Fruit fly (Drosophila melanogaster) Kc167 (cell line): ENCODE results near the gene CG15601.

Experiments used
- Myc ChIP-seq: fragments of >200 bp; optimal IDR thresholded peaks from 2 replicates; lab custom pipeline; 2017; ENCODE audit warnings: missing external identifiers
- Sin3A ChIP-seq: fragments of >200 bp; optimal IDR thresholded peaks from 2 replicates; lab custom pipeline; 2018; ENCODE audit warnings: missing external identifiers
- h ChIP-seq: fragments of >200 bp; optimal IDR thresholded peaks from 3 replicates; lab custom pipeline; 2018; ENCODE audit warnings: missing external identifiers
- insv ChIP-seq: fragments of >200 bp; optimal IDR thresholded peaks from 3 replicates; lab custom pipeline; 2018; ENCODE audit warnings: missing external identifiers
- psq ChIP-seq: fragments of >200 bp; optimal IDR thresholded peaks from 2 replicates; lab custom pipeline; 2017; ENCODE audit warnings: missing external identifiers
- ttk ChIP-seq: sonication (Bioruptor generic); optimal IDR thresholded peaks from 2 replicates; lab custom pipeline; 2017; ENCODE audit warnings: missing external identifiers

Gene CG15601

dm6 chrX:15709984-15710750 lies at the start of gene CG15601, which contains the start of gene CG9281:
Gene CG15601, plus strand, starts transcription at chrX:15710647.
Gene CG9281, minus strand, starts transcription at chrX:15710539.
- TF ChIP-seq h (no peak), Sin3A (lab: Kevin White, UChicago) (no peak), ttk (lab: Kevin White, UChicago) (no peak), insv (lab: Kevin White, UChicago) (no peak), psq (lab: Kevin White, UChicago) (no peak), Myc (no peak)

- no peak for TF ChIP-seq ttk (lab: Kevin White, UChicago)
- no peak for TF ChIP-seq Myc
- no peak for TF ChIP-seq insv (lab: Kevin White, UChicago)
- TF ChIP-seq h = no peak
- no peak for TF ChIP-seq psq (lab: Kevin White, UChicago)
- no peak for TF ChIP-seq Sin3A (lab: Kevin White, UChicago)
Measured at dm6 chrX:15662285-15662684, 48.2 kb upstream of the CG15601 start, which contains the start of gene CG8119. Gene CG8119, plus strand, starts transcription at chrX:15662585.

dm6 chrX:15671026-15671563 lies 39.4 kb upstream of the CG15601 start, which contains the start of gene CG15646:
Gene CG15646, minus strand, starts transcription at chrX:15671029.
- TF ChIP-seq psq (lab: Kevin White, UChicago) (no peak), insv (lab: Kevin White, UChicago) (no peak), Myc (no peak), ttk (lab: Kevin White, UChicago) (no peak), Sin3A (lab: Kevin White, UChicago) (no peak), h (no peak)

DNA sequence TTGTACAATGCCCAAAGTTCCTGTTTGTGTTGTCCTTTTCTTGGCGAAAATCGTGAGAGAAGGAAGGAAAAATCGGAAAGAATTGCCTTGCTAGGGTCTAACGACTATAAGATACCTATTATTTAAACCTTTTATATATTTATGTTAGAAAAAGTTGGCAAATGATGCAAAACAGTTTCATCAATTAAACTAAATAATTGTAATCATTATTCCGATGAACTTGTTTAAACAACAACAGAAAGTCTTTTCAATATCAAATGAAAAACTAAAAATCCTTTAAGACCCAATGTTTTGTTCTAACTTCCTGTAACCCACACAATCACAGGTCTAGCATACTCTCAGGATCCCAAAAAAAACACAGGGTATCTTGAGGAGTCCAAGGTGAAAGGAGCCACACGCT lies 36.1 kb upstream of the CG15601 start:
- TF ChIP-seq h (no peak), Sin3A (lab: Kevin White, UChicago) (no peak), Myc (no peak), psq (lab: Kevin White, UChicago) (no peak), insv (lab: Kevin White, UChicago) (no peak), ttk (lab: Kevin White, UChicago) (no peak)

DNA sequence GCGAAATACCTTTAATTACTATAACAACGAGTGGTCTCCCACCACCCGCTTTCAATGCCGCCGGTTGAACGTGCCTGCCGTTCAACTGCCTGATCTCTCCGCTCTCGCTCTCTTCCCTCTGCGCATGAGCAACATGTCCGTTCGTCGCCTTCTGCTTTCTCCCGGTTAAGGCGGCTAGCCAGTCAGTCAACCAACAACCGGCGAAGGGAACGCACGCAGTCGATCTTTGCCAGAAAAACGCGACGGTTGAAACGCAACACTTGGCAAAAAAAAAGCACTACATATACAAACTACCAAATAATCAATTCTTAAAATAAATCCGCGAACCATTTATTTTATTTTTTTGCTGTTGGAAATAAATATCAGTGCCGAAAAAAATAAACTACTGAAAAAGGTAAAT lies 35.2 kb upstream of the CG15601 start, which contains the start of gene CG12708:
TSS of gene CG12708 (plus strand) at position 183 of the 400 bp plus-strand sequence.
- TF ChIP-seq psq (lab: Kevin White, UChicago) (no peak), insv (lab: Kevin White, UChicago) (no peak), Myc (no peak), h (no peak), Sin3A (lab: Kevin White, UChicago) (no peak), ttk (lab: Kevin White, UChicago) (no peak)

DNA sequence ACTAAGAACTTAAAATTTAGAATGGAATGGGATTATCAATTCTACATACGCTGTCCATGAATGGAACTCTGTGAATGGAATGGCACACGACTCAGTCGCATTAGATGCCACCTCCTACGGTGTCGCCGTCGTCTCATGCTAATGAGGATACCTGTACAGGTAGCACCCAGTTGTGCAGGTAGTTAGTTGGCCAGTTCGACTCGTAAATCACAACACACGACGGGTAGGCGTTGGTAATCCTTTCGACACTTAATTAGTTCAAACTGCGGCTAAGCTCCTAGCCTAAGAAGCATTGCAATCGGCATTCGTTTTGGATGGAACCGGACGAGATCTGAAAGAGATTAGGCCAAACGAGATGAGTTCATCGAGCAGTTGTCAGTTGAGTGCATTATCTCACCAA lies 26.0 kb upstream of the CG15601 start:
- TF ChIP-seq psq (lab: Kevin White, UChicago) (no peak), Myc (no peak), insv (lab: Kevin White, UChicago) (no peak), ttk (lab: Kevin White, UChicago) (no peak), Sin3A (lab: Kevin White, UChicago) (no peak), h (no peak)

DNA sequence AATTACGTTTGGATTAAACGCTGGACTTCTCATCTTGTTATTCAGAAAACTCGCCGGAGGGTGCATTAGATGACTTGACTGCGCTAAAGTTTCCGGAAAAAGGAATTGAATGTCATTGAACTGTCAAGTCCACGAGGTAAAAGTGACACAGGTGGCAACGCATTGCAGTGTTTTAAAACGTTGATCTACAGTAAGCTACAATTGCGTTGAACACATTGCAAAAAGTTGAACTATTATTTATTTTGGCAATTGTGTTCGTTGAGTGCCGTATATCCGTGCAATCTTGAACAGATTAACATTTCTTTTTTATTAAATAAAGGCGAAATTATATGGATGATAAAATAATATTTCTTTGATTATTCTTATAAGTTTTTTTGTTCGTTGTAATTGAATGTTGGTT lies 21.7 kb upstream of the CG15601 start, which contains the start of gene CG15599:
TSS of gene CG15599 (minus strand) at position 101 of the 400 bp plus-strand sequence.
- TF ChIP-seq ttk (lab: Kevin White, UChicago) = no peak
- no peak for TF ChIP-seq insv (lab: Kevin White, UChicago)
- TF ChIP-seq psq (lab: Kevin White, UChicago) = no peak
- no peak for TF ChIP-seq Myc
- TF ChIP-seq Sin3A (lab: Kevin White, UChicago) = no peak
- no peak for TF ChIP-seq h

DNA sequence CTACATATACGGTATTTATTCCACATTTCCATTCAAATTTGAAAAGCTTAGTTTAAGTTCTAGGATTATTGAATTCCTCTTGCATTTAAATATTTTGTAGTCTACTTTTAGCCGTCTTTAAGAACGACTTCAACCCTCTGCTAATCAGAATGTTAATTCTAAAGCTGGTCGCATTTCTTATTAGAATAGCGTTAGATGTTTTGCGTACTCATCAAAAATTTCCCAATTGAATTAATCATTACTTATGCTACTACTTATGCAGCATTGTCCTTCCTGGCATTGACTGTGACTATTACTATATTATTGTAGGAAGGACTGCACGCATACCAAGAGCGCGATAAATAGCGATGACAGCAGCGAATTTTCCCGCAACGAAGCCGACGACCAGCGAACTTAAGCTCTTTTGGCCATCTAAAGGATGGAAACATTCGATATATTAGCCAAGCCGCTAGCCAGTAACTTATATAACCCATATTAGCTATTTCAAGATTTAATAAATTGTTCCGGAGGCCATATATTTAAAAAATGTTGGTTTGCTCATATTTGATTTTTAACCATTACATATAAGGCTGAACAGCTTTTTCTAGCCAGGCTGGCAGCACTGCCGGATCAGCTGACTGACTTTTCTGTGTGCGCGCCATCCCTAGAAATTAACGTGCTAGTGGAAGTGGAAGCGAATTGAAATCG lies 13.4 kb upstream of the CG15601 start, which contains the start of gene CG8128:
TSS of gene CG8128 (plus strand) at position 641 of the 687 bp plus-strand sequence.
- TF ChIP-seq psq (lab: Kevin White, UChicago) (no peak), Myc (no peak), insv (lab: Kevin White, UChicago) (no peak), h (no peak), ttk (lab: Kevin White, UChicago) (no peak), Sin3A (lab: Kevin White, UChicago) (no peak)

DNA sequence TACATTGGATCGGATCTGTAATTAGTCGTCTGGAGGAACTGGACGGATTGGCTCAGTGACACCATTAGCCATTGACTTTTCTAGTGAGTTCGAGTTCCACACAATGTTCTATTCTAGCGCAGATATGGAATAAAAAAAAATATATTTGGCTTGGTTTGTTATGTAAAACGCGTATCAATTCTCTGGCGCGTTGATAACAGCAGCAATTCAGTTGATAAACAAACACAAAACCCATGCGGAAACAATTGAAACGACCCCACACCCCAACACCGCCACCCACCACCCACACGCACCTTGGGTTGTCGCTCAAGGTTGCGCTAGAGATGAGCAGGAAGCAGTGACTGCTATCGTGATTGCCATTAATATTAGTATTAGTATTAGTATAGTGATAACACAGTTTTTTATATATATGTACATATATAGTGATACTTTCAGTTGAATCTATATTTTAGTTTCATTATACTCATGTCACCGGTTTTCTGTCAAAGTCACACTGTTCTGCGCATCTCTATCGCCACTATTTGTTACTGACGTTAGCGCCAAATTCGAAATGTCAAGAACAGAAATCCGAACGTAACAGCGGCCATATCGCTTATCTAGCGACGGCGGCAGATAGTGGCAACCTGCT lies 12.8 kb upstream of the CG15601 start:
- TF ChIP-seq Sin3A (lab: Kevin White, UChicago) (no peak), ttk (lab: Kevin White, UChicago) (no peak), insv (lab: Kevin White, UChicago) (no peak), Myc (no peak), psq (lab: Kevin White, UChicago) (no peak)

DNA sequence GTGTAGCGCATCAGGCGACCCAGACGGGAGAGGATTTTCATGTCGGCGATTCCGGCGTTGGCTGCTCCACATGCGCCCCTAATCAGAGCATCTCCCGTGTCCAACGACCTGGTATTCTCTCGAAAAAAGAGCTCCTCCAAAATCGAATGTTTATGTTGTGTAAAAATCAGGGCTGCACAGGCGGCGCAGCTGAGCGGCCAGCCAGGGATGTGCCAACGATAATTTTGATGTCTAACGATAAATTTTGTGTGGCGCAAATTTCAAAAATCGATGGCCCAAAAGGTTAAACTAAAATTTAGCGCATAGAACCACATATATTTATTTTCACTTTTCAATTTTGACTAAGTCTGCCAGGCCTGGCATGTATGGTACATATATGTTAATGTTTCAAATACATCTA lies 9.4 kb upstream of the CG15601 start, which contains the start of gene CG9240:
TSS of gene CG9240 (minus strand) at position 213 of the 400 bp plus-strand sequence.
- TF ChIP-seq insv (lab: Kevin White, UChicago) (no peak), Myc (no peak)

- no peak for TF ChIP-seq ttk (lab: Kevin White, UChicago)
- no peak for TF ChIP-seq h
- no peak for TF ChIP-seq insv (lab: Kevin White, UChicago)
- TF ChIP-seq Sin3A (lab: Kevin White, UChicago) = no peak
- TF ChIP-seq Myc = no peak
- TF ChIP-seq psq (lab: Kevin White, UChicago) = no peak
Measured at dm6 chrX:15703720-15704206, 6.7 kb upstream of the CG15601 start, which contains the start of the genes Pis and Hap40. Gene Pis, minus strand, starts transcription at chrX:15703770. Gene Hap40, plus strand, starts transcription at chrX:15704125.
